Worm (Caenorhabditis elegans) whole organism, dauer: ENCODE data around the gene T19B10.12.

Experiments used
- unc-62 ChIP-seq: sonication (generic microtip); optimal IDR thresholded peaks from 2 replicates; lab custom pipeline; 2017; ENCODE audit warnings: missing biosample characterization, missing genetic modification reagents, missing genetic modification characterization

The T19B10.12 gene

DNA sequence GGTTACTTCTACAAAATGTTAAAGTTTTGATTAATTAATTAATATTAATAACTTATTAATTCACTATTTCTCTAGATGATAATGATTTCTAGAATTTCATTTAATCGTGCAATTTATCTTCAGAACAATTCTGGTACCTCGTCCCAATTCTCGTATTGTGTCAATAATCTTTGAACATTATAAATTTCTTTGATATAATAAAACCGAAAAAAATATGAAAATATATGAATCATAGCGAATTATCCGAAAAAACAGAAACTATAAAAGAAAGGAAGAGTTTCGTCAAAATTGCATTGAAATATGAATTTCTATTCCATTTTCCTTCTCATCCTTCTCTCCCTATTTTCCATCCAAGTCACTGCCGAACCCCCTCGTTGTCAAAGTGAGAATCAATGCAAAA is at the start of gene T19B10.12:
T19B10.12 (plus strand) TSS at position 301 of the 400 bp plus-strand sequence.
- no peak for TF ChIP-seq unc-62 (GFP tag; lab: Kevin White, UChicago)

DNA sequence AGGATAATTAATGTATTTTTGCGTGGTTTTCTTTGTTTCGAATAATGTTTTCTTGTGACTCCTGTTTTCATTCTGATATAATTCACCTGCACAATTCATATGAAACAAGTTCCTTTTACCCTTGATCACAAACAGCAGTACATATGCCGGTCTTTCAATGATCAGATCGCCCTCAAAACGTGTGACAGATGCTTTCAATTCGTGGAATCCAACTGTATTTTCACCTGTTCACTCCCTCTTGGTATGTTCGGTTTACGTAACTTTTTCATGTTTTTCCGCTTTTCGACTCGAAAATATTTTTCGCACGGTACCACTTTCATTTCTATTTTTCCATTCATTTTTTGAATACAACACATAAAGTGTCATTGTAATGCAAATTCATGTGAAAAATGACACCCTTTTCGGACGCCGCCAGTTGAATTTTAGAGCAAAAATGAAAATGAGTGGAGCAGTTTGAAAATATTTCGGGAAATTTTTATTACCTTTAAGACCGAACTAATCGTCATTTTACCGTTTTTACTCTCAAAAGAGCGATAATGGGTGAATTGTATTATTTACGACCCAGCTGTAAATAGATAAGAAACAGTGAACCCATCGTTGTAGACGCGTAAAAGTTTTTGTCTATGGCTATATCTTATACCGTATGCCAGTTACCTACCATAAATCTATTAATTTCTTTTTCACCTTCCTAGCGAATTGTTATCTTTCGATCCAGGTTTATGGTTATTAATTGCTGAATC is 48.8 kb upstream of the T19B10.12 start, which contains the start of gene K10D6.4:
K10D6.4 (plus strand) TSS at position 100 of the 740 bp plus-strand sequence.
- TF ChIP-seq unc-62 (GFP tag; lab: Kevin White, UChicago): no peak

DNA sequence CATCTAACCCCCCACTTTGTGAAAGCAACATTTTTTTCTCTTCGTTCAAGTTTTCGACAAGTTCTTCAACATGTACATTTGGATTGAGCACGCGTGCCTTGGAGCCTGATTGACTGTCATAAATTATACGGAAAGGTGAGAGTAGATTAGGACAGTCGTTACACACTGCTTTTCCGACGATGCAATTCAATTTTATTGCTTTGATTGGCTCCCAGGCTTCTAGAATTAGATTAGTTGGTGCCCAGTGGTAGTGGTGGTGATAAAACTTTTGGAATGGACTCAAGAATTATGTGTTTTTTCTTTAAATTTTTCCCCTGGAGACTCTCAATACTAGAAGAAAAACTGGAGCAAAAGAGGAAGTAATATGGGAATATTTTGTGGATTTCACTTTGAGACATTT is 46.4 kb upstream of the T19B10.12 start:
- TF ChIP-seq unc-62 (GFP tag; lab: Kevin White, UChicago): no peak

DNA sequence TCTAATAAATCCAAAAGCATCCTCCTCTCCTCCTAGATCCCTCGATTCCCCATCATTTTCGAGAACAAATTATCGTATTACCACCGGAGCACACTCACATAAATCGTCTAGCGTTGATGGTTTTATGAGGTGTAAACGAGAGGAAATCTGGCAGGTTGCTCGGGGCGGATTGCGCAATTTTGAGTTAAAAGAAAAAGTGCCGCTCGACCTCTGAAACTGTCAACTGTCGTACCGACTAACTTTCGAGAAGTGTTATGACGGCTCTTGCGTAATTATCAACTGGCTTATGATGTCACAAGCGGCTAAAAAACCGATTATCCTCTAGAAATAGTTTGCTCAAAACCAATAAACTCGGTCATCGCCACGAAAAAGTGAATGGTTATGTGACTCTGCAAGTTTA is 44.4 kb upstream of the T19B10.12 start:
- TF ChIP-seq unc-62 (GFP tag; lab: Kevin White, UChicago): no peak

DNA sequence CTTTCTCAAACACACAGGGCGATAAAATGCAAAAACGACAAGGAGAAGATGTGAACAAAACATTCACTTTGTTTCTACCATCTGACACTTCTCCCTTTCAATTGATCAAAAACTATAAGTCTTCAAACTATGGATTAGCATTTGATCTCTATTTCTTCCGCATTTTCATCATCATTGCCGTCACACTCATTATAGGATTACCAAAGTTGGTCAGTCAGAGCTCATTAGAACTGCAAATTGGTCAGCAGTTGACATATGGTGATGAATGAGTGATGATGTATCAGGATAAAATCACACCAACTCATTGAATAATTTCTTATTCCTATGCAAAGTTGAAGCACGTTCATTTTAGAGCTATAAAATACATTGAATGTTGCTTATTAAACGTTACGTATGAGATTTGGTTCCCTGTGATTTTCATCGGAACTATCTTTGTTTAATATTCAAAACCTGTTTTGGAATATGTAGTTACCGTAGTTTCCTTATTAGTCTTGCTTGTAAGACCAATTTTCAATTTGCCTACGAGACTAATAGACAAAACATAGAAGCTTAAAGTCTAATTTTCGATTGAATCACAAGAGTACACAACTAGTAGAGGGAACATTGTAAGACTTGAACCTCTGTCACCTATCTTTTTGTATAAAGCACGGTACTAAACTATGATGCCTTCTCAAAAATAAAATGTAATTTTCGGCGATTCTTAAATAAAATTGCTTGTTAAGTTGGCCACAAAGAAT is 41.2 kb upstream of the T19B10.12 start:
- no peak for TF ChIP-seq unc-62 (GFP tag; lab: Kevin White, UChicago)

DNA sequence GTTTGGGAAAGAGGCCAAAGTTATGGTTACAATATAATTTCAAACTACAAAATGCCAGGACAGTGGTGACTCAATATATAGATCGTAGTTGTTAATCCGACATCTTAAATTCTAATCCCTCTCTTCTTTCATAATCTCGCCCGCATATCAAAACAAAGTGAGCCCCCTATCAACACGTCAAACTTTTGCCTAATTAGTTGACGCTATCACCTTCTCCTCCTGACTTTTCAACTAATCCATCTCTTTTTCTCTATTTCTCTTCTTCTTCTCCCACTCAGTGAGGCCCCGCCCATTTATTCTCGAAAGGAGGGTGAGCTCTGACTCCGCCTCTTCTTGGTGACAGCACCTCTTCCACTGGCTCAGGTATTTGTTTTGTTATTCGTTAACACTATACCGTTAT is 39.5 kb upstream of the T19B10.12 start:
- TF ChIP-seq unc-62 (GFP tag; lab: Kevin White, UChicago): no peak

DNA sequence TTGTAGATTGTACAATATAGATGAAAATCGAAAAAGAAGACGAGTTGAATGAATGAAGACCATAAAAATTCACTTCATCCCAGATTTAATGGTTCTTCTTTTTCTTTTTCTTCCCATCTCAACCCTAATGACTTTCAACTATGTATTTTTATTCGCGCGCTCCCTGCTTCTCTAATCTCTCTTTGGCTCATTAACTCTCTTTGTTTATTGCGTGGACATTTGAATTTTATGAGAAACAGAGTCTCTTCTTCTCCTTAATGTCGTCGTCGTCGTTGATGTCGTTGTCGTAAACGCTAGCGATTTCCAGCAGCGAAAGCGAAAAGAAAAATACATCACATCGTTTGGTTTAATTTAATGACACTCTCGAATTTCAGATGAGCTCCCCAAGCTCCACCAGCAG is 36.3 kb upstream of the T19B10.12 start:
- no peak for TF ChIP-seq unc-62 (GFP tag; lab: Kevin White, UChicago)

DNA sequence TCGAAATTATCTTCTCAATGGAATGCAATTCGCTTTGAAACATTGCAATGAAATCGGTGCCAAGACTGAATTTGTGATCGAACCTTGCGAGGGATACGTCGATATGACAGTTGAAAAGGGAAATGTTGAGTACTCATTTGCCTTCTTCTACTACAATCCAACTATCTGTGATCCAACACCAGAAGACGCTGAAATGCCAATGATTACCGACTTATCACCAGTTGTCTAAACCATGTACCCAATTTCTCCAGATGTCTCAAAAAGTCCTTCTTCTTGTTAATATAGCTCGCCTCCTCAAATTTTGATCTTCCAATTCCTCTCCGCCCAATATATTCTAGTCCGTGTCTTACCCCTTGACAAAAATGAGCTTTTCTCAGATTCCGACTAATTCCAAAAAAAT is 34.7 kb upstream of the T19B10.12 start:
- no peak for TF ChIP-seq unc-62 (GFP tag; lab: Kevin White, UChicago)

DNA sequence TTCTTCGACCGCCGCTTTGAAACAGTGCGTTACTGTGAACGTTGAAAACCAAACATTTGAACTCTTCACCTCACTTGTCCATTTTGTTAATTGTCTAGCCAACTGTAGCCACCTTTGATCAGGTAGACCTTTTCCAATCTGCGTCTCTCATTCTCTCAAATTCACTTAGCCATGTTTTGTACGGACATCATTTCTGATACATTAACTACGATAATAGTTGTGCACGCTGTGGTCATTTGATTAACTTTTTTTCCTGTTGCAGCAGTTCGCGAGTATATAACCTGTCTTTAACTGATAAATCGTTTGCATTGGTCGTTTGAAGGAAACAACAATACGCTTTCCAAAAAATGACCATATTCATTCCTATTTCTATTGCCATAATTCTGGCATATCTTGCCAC is 33.4 kb upstream of the T19B10.12 start, which contains the start of gene cyp-29A2:
cyp-29A2 (plus strand) TSS at position 190 of the 400 bp plus-strand sequence.
- no peak for TF ChIP-seq unc-62 (GFP tag; lab: Kevin White, UChicago)

DNA sequence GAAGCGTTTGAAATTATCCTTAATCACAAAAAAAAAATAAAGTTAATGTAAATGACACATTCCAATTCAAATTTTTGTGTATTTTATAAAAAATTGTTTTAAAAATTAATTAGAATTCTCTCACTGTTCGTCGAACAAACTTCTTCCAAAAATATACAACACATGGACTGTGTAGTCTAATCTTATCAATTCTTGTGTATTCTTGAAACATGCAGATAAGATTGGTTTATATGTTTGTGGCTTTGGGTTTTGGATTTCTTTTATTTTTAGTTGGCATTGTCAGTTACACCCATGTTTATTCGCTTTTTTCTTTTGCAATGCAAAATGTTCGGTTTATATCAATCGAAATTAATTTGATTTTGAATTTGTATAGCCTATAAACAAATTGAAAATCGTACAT is 30.4 kb upstream of the T19B10.12 start:
- no peak for TF ChIP-seq unc-62 (GFP tag; lab: Kevin White, UChicago)

DNA sequence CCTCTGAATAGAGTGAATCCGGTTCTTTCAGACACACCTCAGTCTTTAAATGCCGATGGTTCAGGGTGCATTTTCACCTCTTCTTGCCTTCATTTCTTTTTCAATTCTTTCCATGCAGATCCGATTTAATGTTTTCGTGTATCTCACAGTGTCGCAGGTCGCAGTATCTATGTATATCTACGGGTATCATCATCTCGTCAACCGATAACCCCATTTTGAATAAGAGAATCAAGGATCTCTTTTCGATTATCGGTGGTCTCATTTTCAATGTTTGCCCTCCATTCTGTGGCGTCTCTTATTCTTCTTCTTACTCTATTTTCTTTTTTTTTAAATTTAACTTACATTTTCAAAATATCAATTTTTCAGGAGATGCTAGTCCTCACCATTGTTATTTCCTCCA is 29.9 kb upstream of the T19B10.12 start, which contains the start of gene T19B10.2:
T19B10.2 (plus strand) TSS at position 367 of the 400 bp plus-strand sequence.
- TF ChIP-seq unc-62 (GFP tag; lab: Kevin White, UChicago): no peak

DNA sequence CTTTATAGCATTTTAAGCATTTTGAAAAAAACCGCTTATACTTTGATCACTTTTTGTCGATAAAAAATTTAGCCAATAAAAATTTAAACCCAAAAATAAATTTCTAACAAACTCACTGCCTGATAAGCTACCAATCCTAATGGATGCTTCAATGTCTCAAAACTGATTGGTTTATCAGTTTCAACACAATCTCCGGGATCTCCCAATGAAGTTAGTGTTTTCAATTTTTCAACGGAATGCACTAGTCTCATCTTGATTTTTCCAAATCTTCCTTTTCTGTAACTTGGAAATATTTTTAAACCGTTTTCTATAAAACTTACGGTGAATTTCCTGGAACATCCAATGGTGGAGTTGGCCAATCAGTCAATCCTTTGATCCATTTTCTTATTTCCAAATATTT is 27.1 kb upstream of the T19B10.12 start:
- no peak for TF ChIP-seq unc-62 (GFP tag; lab: Kevin White, UChicago)

DNA sequence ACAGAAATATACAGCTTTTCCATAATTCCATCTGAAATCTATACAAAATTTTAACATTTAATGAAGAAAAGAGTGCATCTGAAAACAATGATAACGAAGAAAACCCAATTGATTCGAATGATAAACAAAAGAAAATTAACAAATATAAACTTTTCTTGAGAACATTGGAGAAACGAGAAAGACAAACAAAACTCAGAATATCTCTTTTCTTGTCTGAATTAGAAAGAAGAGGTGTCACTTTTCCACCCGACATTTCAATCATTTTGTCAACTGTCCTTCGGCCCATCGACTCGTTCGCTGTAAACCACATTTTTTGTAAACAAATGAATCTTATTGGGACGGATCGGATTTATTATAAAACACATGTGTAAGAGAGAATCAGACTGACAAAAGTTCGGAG is 24.9 kb upstream of the T19B10.12 start, which contains the start of gene bgal-1:
bgal-1 (minus strand) TSS at position 38 of the 400 bp plus-strand sequence.
- TF ChIP-seq unc-62 (GFP tag; lab: Kevin White, UChicago): no peak

DNA sequence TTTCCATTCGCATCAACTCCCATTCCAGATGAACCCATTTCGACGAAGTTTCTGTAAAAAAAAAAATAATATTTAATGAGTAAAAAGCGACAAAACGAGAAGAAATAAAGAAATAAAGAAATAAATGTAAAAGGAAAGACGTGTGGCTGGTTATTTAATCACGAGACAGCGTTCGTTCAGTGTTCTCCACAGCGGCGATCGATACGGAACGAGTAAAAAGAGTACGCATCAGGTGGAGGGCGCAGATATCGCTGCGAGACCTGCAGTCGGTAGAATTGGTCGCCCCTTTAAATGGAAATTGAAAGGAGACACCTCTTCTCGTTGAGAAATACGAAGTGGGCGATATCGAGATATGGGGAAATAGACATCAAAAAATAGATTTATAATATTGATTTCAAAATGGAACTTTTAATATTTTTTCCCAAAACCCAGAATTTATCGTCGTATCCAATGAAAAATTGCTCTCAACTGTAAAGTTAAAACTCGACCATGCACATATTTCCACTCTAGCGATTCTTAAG is 22.1 kb upstream of the T19B10.12 start, which contains the start of gene pqn-70:
pqn-70 (minus strand) TSS at position 51 of the 521 bp plus-strand sequence.
- TF ChIP-seq unc-62 (GFP tag; lab: Kevin White, UChicago): no peak

DNA sequence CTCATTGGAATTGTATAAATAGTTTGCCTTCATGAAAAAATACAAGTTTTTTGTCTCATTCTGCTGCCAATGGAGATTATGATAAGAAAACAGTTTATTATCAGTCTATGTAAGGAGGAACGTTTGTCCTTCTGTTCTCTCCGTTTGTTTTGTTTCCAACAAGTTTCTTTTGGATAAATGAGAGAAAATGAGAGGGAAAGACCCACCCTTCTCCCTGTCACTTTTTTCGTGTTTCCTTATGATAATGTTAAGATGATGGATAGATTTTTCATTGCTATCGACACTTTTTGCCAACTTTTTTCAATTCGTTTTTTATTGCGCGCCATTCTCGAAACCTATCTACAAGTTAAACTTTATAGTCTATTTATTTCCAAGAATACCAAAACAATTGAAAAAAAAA is 19.7 kb upstream of the T19B10.12 start:
- no peak for TF ChIP-seq unc-62 (GFP tag; lab: Kevin White, UChicago)

DNA sequence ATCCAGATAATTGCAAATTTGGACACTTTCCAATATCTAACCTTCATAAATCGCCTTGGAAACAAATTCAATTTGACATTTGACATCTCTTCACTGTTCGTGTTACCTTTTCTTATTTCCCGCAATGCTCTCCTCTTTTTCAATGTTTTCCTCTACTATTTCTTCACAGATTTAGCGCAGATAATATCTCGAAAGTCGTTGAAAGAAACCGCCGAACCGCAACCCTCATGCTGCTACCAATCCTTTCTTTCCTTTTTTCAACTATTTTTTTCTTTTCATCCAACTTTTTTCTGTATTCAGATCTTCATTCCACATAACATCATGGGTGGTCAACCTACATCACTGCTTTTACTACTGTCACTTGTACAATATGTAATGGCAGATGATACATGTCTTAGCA is 16.5 kb upstream of the T19B10.12 start, which contains the start of gene T19B10.5:
T19B10.5 (plus strand) TSS at position 301 of the 400 bp plus-strand sequence.
- TF ChIP-seq unc-62 (GFP tag; lab: Kevin White, UChicago): no peak
